Fruit fly (Drosophila melanogaster) whole organism, embryonic: ENCODE results near the gene Pvf3.
A peak's percentile ranks its signal among the peaks of the same experiment; 100 is the strongest.

Experiments used
- Ada2b ChIP-seq: fragments of 200-800 bp; sonication (Bioruptor generic); IDR thresholded peaks from 2 replicates; pipeline ENCODE4 v1.3.6; 2022; ENCODE audit warnings: missing biosample characterization, missing genetic modification characterization
- Asciz ChIP-seq: fragments of 200-800 bp; sonication (Bioruptor generic); optimal IDR thresholded peaks from 2 replicates; lab custom pipeline; 2017; ENCODE audit warnings: missing biosample characterization, mild to moderate bottlenecking, missing genetic modification characterization, missing genetic modification reagents
- CG10267 ChIP-seq: fragments of 200-800 bp; sonication (Bioruptor generic); optimal IDR thresholded peaks from 2 replicates; lab custom pipeline; 2018; ENCODE audit warnings: missing biosample characterization, mild to moderate bottlenecking, missing genetic modification characterization, moderate library complexity
- CG10959 ChIP-seq: fragments of 200-800 bp; sonication (Bioruptor generic); IDR thresholded peaks from 2 replicates; pipeline ENCODE4 v1.3.6; 2022; ENCODE audit warnings: missing biosample characterization, missing genetic modification characterization
- CG12299 ChIP-seq: fragments of 200-800 bp; sonication (Bioruptor generic); optimal IDR thresholded peaks from 2 replicates; lab custom pipeline; 2018; ENCODE audit warnings: missing biosample characterization, mild to moderate bottlenecking, missing genetic modification characterization
- CG1602 ChIP-seq: fragments of 200-800 bp; sonication (Bioruptor generic); optimal IDR thresholded peaks from 3 replicates; lab custom pipeline; 2016; ENCODE audit warnings: missing biosample characterization, missing genetic modification characterization
- CG1603 ChIP-seq: fragments of 200-800 bp; sonication (Bioruptor generic); optimal IDR thresholded peaks from 2 replicates; lab custom pipeline; 2019; ENCODE audit warnings: missing biosample characterization, mild to moderate bottlenecking, missing genetic modification characterization, moderate library complexity
- CG1647 ChIP-seq: fragments of 200-800 bp; sonication (Bioruptor generic); optimal IDR thresholded peaks from 3 replicates; lab custom pipeline; 2016; ENCODE audit warnings: missing biosample characterization, missing genetic modification characterization
- CG17186 ChIP-seq: fragments of 200-800 bp; sonication (Bioruptor generic); optimal IDR thresholded peaks from 3 replicates; lab custom pipeline; 2017; ENCODE audit warnings: missing biosample characterization, missing genetic modification reagents, missing genetic modification characterization
- CG1832 ChIP-seq: fragments of 200-800 bp; sonication (Bioruptor generic); optimal IDR thresholded peaks from 2 replicates; lab custom pipeline; 2017; ENCODE audit warnings: missing biosample characterization, mild to moderate bottlenecking, missing genetic modification characterization, inconsistent platforms
- CG2120 ChIP-seq: fragments of 200-800 bp; sonication (Bioruptor generic); optimal IDR thresholded peaks from 3 replicates; lab custom pipeline; 2016; ENCODE audit warnings: missing biosample characterization, missing genetic modification characterization
- CG30020 ChIP-seq: fragments of 200-800 bp; optimal IDR thresholded peaks from 2 replicates; lab custom pipeline; 2019; ENCODE audit warnings: missing biosample characterization, mild to moderate bottlenecking, missing genetic modification characterization, moderate library complexity
- CG31224 ChIP-seq: fragments of 200-800 bp; sonication (Bioruptor generic); IDR thresholded peaks from 2 replicates; pipeline ENCODE4 v1.3.6; 2022; ENCODE audit warnings: missing biosample characterization, missing genetic modification characterization
- CG32532 ChIP-seq: fragments of 200-800 bp; sonication (Bioruptor generic); IDR thresholded peaks from 2 replicates; pipeline ENCODE4 v1.3.6; 2022; ENCODE audit warnings: missing biosample characterization, missing genetic modification characterization
- CG4328 ChIP-seq: fragments of 200-800 bp; sonication (Bioruptor generic); optimal IDR thresholded peaks from 3 replicates; lab custom pipeline; 2017; ENCODE audit warnings: missing biosample characterization, missing genetic modification reagents, missing genetic modification characterization
- CG4360 ChIP-seq: fragments of 200-800 bp; sonication (Bioruptor generic); IDR thresholded peaks from 2 replicates; pipeline ENCODE4 v1.3.6; 2022; ENCODE audit warnings: missing biosample characterization, missing genetic modification characterization
- CG4404 ChIP-seq: fragments of 200-800 bp; sonication (Bioruptor generic); IDR thresholded peaks from 2 replicates; pipeline ENCODE4 v1.3.6; 2022; ENCODE audit warnings: missing biosample characterization, missing genetic modification characterization
- CG6683 ChIP-seq: fragments of 200-800 bp; sonication (Bioruptor generic); optimal IDR thresholded peaks from 2 replicates; lab custom pipeline; 2017; ENCODE audit warnings: missing biosample characterization, mild to moderate bottlenecking, missing genetic modification characterization, missing genetic modification reagents
- CG7745 ChIP-seq: fragments of 200-800 bp; sonication (Bioruptor generic); optimal IDR thresholded peaks from 2 replicates; lab custom pipeline; 2018; ENCODE audit warnings: missing biosample characterization, mild to moderate bottlenecking, missing genetic modification characterization, moderate library complexity
- CG7987 ChIP-seq: fragments of 200-800 bp; sonication (Bioruptor generic); optimal IDR thresholded peaks from 2 replicates; lab custom pipeline; 2018; ENCODE audit warnings: missing biosample characterization, mild to moderate bottlenecking, missing genetic modification characterization, moderate library complexity
- CG8089 ChIP-seq: fragments of 200-800 bp; sonication (Bioruptor generic); optimal IDR thresholded peaks from 3 replicates; lab custom pipeline; 2016; ENCODE audit warnings: missing biosample characterization, missing genetic modification characterization
- Camta ChIP-seq: fragments of 200-800 bp; sonication (Bioruptor generic); optimal IDR thresholded peaks from 2 replicates; lab custom pipeline; 2016; ENCODE audit warnings: missing biosample characterization, missing genetic modification characterization
- Dip2 ChIP-seq: fragments of 200-800 bp; sonication (Bioruptor generic); IDR thresholded peaks from 2 replicates; pipeline ENCODE4 v1.3.6; 2022; ENCODE audit warnings: missing biosample characterization, missing genetic modification characterization
- E2f1 ChIP-seq: fragments of 200-800 bp; sonication (Bioruptor generic); IDR thresholded peaks from 2 replicates; pipeline ENCODE4 v1.3.6; 2022; ENCODE audit warnings: missing biosample characterization, missing genetic modification characterization
- Fer2 ChIP-seq: fragments of 200-800 bp; sonication (Bioruptor generic); optimal IDR thresholded peaks from 2 replicates; lab custom pipeline; 2018; ENCODE audit warnings: missing biosample characterization, mild to moderate bottlenecking, missing genetic modification characterization, moderate library complexity
- H15 ChIP-seq: fragments of 200-800 bp; sonication (Bioruptor generic); IDR thresholded peaks from 3 replicates; pipeline ENCODE4 v1.3.6; 2022; ENCODE audit warnings: missing biosample characterization, missing genetic modification characterization
- Hand ChIP-seq: fragments of 200-800 bp; sonication (Bioruptor generic); optimal IDR thresholded peaks from 2 replicates; lab custom pipeline; 2017; ENCODE audit warnings: mild to moderate bottlenecking, missing biosample characterization, missing genetic modification reagents, missing genetic modification characterization
- Hmx ChIP-seq: fragments of 200-800 bp; sonication (Bioruptor generic); optimal IDR thresholded peaks from 2 replicates; lab custom pipeline; 2016; ENCODE audit warnings: missing biosample characterization, missing genetic modification characterization
- Hsf ChIP-seq: fragments of 200-800 bp; sonication (Bioruptor generic); optimal IDR thresholded peaks from 3 replicates; lab custom pipeline; 2016; ENCODE audit warnings: missing biosample characterization, missing genetic modification characterization
- Sry-β ChIP-seq: fragments of 200-800 bp; sonication (Bioruptor generic); optimal IDR thresholded peaks from 2 replicates; lab custom pipeline; 2018; ENCODE audit warnings: missing biosample characterization, mild to moderate bottlenecking, missing genetic modification characterization, moderate library complexity
- bowl ChIP-seq: fragments of 200-800 bp; sonication (Bioruptor generic); IDR thresholded peaks from 2 replicates; pipeline ENCODE4 v1.3.6; 2022; ENCODE audit warnings: missing biosample characterization, missing genetic modification characterization
- bsh ChIP-seq, 2 experiments: fragments of 200-800 bp; sonication (Bioruptor generic); optimal IDR thresholded peaks; 2 replicates each; lab custom pipeline; 2017 to 2018; ENCODE audit warnings: mild to moderate bottlenecking in 2 of 2, missing biosample characterization in 2 of 2, missing genetic modification characterization in 2 of 2, moderate library complexity in 1 of 2
- cato ChIP-seq: fragments of 200-800 bp; sonication (Bioruptor generic); optimal IDR thresholded peaks from 2 replicates; lab custom pipeline; 2016; ENCODE audit warnings: missing biosample characterization, missing genetic modification characterization, borderline replicate concordance
- caup ChIP-seq: fragments of 200-800 bp; sonication (Bioruptor generic); optimal IDR thresholded peaks from 3 replicates; lab custom pipeline; 2017; ENCODE audit warnings: missing biosample characterization, mild to moderate bottlenecking, missing genetic modification characterization, moderate library complexity; ENCODE audit not compliant: severe bottlenecking
- dmrt11E ChIP-seq: fragments of 200-800 bp; sonication (Bioruptor generic); optimal IDR thresholded peaks from 3 replicates; lab custom pipeline; 2018; ENCODE audit warnings: missing biosample characterization, mild to moderate bottlenecking, missing genetic modification characterization, moderate library complexity
- ems ChIP-seq: fragments of 200-800 bp; sonication (Bioruptor generic); optimal IDR thresholded peaks from 3 replicates; lab custom pipeline; 2016; ENCODE audit warnings: missing biosample characterization, missing genetic modification characterization
- grn ChIP-seq: fragments of 200-800 bp; sonication (Bioruptor generic); optimal IDR thresholded peaks from 3 replicates; lab custom pipeline; 2017; ENCODE audit warnings: missing biosample characterization, missing genetic modification characterization
- gsb ChIP-seq: fragments of 200-800 bp; sonication (Bioruptor generic); IDR thresholded peaks from 2 replicates; pipeline ENCODE4 v1.3.6; 2022; ENCODE audit warnings: missing biosample characterization, missing genetic modification characterization
- lilli ChIP-seq: fragments of 200-800 bp; sonication (Bioruptor generic); optimal IDR thresholded peaks from 3 replicates; lab custom pipeline; 2016; ENCODE audit warnings: missing biosample characterization, missing genetic modification characterization
- lmd ChIP-seq: fragments of 200-800 bp; sonication (Bioruptor generic); IDR thresholded peaks from 2 replicates; pipeline ENCODE4 v1.3.6; 2022; ENCODE audit warnings: missing biosample characterization, missing genetic modification characterization
- rib ChIP-seq: fragments of 200-800 bp; sonication (Bioruptor generic); IDR thresholded peaks from 2 replicates; pipeline ENCODE4 v1.3.6; 2022; ENCODE audit warnings: missing biosample characterization, missing genetic modification characterization
- salm ChIP-seq: fragments of 200-800 bp; sonication (Bioruptor generic); optimal IDR thresholded peaks from 2 replicates; lab custom pipeline; 2018; ENCODE audit warnings: missing biosample characterization, mild to moderate bottlenecking, missing genetic modification characterization
- sd ChIP-seq: fragments of 200-800 bp; sonication (Bioruptor generic); optimal IDR thresholded peaks from 3 replicates; lab custom pipeline; 2018; ENCODE audit warnings: missing biosample characterization, mild to moderate bottlenecking, missing genetic modification characterization, moderate library complexity
- slbo ChIP-seq: fragments of 200-800 bp; sonication (Bioruptor generic); IDR thresholded peaks from 2 replicates; pipeline ENCODE4 v1.3.6; 2022; ENCODE audit warnings: missing biosample characterization, missing genetic modification characterization
- slp2 ChIP-seq: fragments of 200-800 bp; sonication (Bioruptor generic); optimal IDR thresholded peaks from 2 replicates; lab custom pipeline; 2016; ENCODE audit warnings: missing biosample characterization, missing genetic modification characterization
- stc ChIP-seq: fragments of 200-800 bp; sonication (Bioruptor generic); IDR thresholded peaks from 2 replicates; pipeline ENCODE4 v1.3.6; 2022; ENCODE audit warnings: missing biosample characterization, missing genetic modification characterization
- tll ChIP-seq, 2 experiments: fragments of 200-800 bp in 1 of 2; fragments of >200 bp in 1 of 2; sonication (Bioruptor generic) in 1 of 2; optimal IDR thresholded peaks; 2 replicates each; lab custom pipeline; 2017 to 2019; ENCODE audit warnings: missing biosample characterization in 2 of 2, missing genetic modification characterization in 2 of 2, mild to moderate bottlenecking in 1 of 2, moderate library complexity in 1 of 2
- tx ChIP-seq: fragments of 200-800 bp; sonication (Bioruptor generic); optimal IDR thresholded peaks from 2 replicates; lab custom pipeline; 2016; ENCODE audit warnings: missing biosample characterization, missing genetic modification characterization
- unc-4 ChIP-seq: fragments of 200-800 bp; sonication (Bioruptor generic); IDR thresholded peaks from 2 replicates; pipeline ENCODE4 v1.3.6; 2022; ENCODE audit warnings: missing biosample characterization, missing genetic modification characterization; ENCODE audit not compliant: partially characterized antibody
- yki ChIP-seq: fragments of >200 bp; optimal IDR thresholded peaks from 3 replicates; lab custom pipeline; 2018
- zen2 ChIP-seq: fragments of 200-800 bp; sonication (Bioruptor generic); IDR thresholded peaks from 3 replicates; pipeline ENCODE4 v1.3.6; 2022; ENCODE audit warnings: missing biosample characterization, missing genetic modification characterization; ENCODE audit not compliant: partially characterized antibody

The Pvf3 gene

DNA sequence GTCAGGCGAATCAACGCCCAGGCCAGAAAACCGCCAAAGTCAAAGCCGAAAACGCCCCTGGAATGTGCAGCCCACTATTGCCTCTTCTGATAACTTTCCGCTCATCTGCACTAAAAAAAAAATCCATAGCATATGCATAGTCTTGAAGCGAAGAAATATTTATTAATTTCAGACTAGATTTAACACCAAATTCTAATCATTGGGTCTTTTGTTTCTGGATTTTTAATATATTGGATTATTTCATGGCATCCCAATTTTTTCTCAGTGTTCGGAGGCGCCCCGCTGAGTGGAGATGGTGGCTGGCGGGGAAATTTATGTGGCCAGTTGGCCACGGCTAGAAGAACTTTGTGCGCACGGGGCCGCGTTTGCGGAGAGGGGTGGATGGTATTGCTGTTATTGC lies 22.4 kb downstream of the Pvf3 start (continued):
- peak; percentile 51 for TF ChIP-seq sd (tag; lab: Kevin White, UChicago)
- TF ChIP-seq CG1832, result no peak
- TF ChIP-seq CG10267 (tag; lab: Kevin White, UChicago), result peak; percentile 71
- TF ChIP-seq CG31224 (GFP tag; lab: Robert Waterston, UW), result peak; percentile 21; the same call in 1 of the 2 replicates
- no peak for TF ChIP-seq yki (lab: Kevin White, UChicago)
- TF ChIP-seq CG6683 (GFP tag; lab: Kevin White, UChicago), result no peak
- TF ChIP-seq bsh (GFP tag; optimal IDR thresholded peaks at IDR 0.05; lab: Kevin White, UChicago), result peak; percentile 37 to 85
- TF ChIP-seq E2f1 (GFP tag; lab: Robert Waterston, UW), result peak; percentile 60; the same call in 1 of the 2 replicates
- TF ChIP-seq Hmx, result no peak
- peak; percentile 51; the same call in 1 of the 2 replicates for TF ChIP-seq stc (GFP tag; lab: Robert Waterston, UW)
- TF ChIP-seq CG8089 (GFP tag; lab: Kevin White, UChicago), result peak; percentile 78
- TF ChIP-seq tx (GFP tag; lab: Kevin White, UChicago), result peak; percentile 62
- TF ChIP-seq CG1603, result peak; percentile 67
- peak; percentile 78 for TF ChIP-seq Ada2b
- no peak for TF ChIP-seq gsb (GFP tag; lab: Robert Waterston, UW)
- no peak for TF ChIP-seq CG7987 (GFP tag; lab: Kevin White, UChicago)
- no peak for TF ChIP-seq CG4328
- TF ChIP-seq dmrt11E, result peak; percentile 86
- TF ChIP-seq CG7745, result no peak
- no peak for TF ChIP-seq unc-4 (GFP tag; lab: Robert Waterston, UW)
- no peak for TF ChIP-seq Sry-β (GFP tag; lab: Kevin White, UChicago)
- no peak for TF ChIP-seq CG1647 (GFP tag; lab: Kevin White, UChicago)
- TF ChIP-seq slbo (GFP tag; lab: Robert Waterston, UW), result peak; percentile 60; the same call in 1 of the 2 replicates
- peak; percentile 76 for TF ChIP-seq slp2
- no peak for TF ChIP-seq Hand
- peak; percentile 74 for TF ChIP-seq Hsf (GFP tag; lab: Kevin White, UChicago)
- no peak for TF ChIP-seq zen2 (GFP tag; lab: Robert Waterston, UW)
- no peak for TF ChIP-seq CG32532 (GFP tag; lab: Robert Waterston, UW)
- TF ChIP-seq CG12299, result peak; percentile 13
- peak; percentile 66 for TF ChIP-seq ems
- no peak for TF ChIP-seq CG17186
- no peak for TF ChIP-seq tll (GFP tag; optimal IDR thresholded peaks at IDR 0.05; lab: Kevin White, UChicago)
- peak; percentile 64; the same call in 1 of the 2 replicates for TF ChIP-seq CG4404 (GFP tag; lab: Robert Waterston, UW)
- TF ChIP-seq bowl (GFP tag; lab: Robert Waterston, UW), result 0 out of 2 replicates have a peak, but pooled peaks have one; percentile 19
- TF ChIP-seq lilli, result peak; percentile 48
- TF ChIP-seq Asciz, result peak; percentile 63
- no peak for TF ChIP-seq CG30020 (tag; lab: Kevin White, UChicago)
- TF ChIP-seq CG1602 (GFP tag; lab: Kevin White, UChicago), result peak; percentile 70
- TF ChIP-seq lmd (GFP tag; lab: Robert Waterston, UW), result peak; percentile 80
- TF ChIP-seq caup (GFP tag; lab: Kevin White, UChicago), result peak; percentile 3
- peak; percentile 42 for TF ChIP-seq salm
- peak; percentile 78 for TF ChIP-seq Camta
- TF ChIP-seq CG4360 (GFP tag; lab: Robert Waterston, UW), result no peak
- TF ChIP-seq Fer2 (tag; lab: Kevin White, UChicago), result no peak
- TF ChIP-seq grn (GFP tag; lab: Kevin White, UChicago), result no peak
- TF ChIP-seq rib (GFP tag; lab: Robert Waterston, UW), result no peak
- TF ChIP-seq Dip2 (GFP tag; lab: Robert Waterston, UW), result no peak
- peak; percentile 64; the same call in 2 of the 3 replicates for TF ChIP-seq H15
- TF ChIP-seq CG2120 (GFP tag; lab: Kevin White, UChicago), result peak; percentile 47
- TF ChIP-seq cato (GFP tag; lab: Kevin White, UChicago), result peak; percentile 43
- peak; percentile 77 for TF ChIP-seq CG10959
